Fruit fly (Drosophila melanogaster): ENCODE measurements around the gene GatC.

GatC gene

DNA sequence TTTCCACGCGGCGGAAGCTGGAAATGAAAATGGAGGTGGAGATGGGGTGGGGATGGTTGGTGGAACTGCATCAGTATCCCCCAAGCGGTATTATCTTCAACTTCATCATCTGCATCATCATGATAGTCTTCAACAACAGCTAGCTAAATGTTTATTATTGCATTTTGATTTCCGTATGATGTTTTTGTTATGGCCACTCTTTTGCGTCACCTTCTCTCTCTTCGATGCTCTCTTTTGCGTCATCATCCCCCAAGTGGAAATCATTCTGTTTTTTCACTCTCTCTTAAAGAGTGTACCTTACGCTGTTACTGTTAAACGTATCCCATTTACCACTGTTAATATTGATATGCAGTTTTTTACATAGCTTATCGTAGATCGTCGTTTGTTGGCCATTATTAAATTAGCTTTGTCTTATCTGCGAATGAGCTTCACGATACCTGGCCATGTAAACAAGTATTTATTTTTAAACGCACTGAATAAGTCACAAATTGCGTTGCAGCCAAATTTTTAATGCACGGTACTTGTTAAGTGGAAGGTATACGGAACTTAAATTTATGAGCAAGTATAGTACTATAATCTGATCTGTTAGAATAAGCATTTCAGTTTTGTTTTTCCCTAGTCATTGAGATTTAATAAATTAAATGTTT is 45.2 kb upstream of the GatC start:
- 0 out of 4 replicates have a peak, but pooled peaks have one; percentile 59 for TF ChIP-seq chinmo (GFP tag; IDR thresholded peaks at IDR 0.05; ENCODE audit: partially characterized antibody)
- no peak for TF ChIP-seq br (optimal IDR thresholded peaks at IDR 0.05)
- TF ChIP-seq bbx (GFP tag; IDR thresholded peaks at IDR 0.05; ENCODE audit: partially characterized antibody), result 0 out of 2 replicates have a peak, but pooled peaks have one; percentile 15
- no peak for TF ChIP-seq Dbx (GFP tag; IDR thresholded peaks at IDR 0.05)
- TF ChIP-seq mirr (GFP tag; optimal IDR thresholded peaks at IDR 0.05), result no peak
- no peak for TF ChIP-seq bcd (GFP tag; optimal IDR thresholded peaks at IDR 0.05)
- peak in 1 of 2 experiments; percentile 3 for TF ChIP-seq Pdp1 (GFP tag; optimal IDR thresholded peaks at IDR 0.05)
- TF ChIP-seq CG17568 (GFP tag; optimal IDR thresholded peaks at IDR 0.05), result no peak
- TF ChIP-seq CG6689 (GFP tag; IDR thresholded peaks at IDR 0.05), result peak; percentile 19; the same call in 1 of the 2 replicates
- 0 out of 4 replicates have a peak, but pooled peaks have one; percentile 25 for TF ChIP-seq Dll (GFP tag; IDR thresholded peaks at IDR 0.05; ENCODE audit: partially characterized antibody)
- TF ChIP-seq yki (optimal IDR thresholded peaks at IDR 0.05), result peak; percentile 25
- peak; percentile 47 for TF ChIP-seq corto (GFP tag; optimal IDR thresholded peaks at IDR 0.05)
- peak; percentile 35; the same call in 1 of the 2 replicates for TF ChIP-seq chm (GFP tag; IDR thresholded peaks at IDR 0.05)
- TF ChIP-seq abd-A (tag; optimal IDR thresholded peaks at IDR 0.05), result peak; percentile 9
- TF ChIP-seq ttk (GFP tag; IDR thresholded peaks at IDR 0.05), result 0 out of 2 replicates have a peak, but pooled peaks have one; percentile 16
- peak; percentile 95 for TF ChIP-seq CG3163 (GFP tag; optimal IDR thresholded peaks at IDR 0.05)
- peak in 1 of 2 experiments; percentile 34 for TF ChIP-seq eve (GFP tag; optimal IDR thresholded peaks at IDR 0.05)
- no peak for TF ChIP-seq CG7372 (GFP tag; IDR thresholded peaks at IDR 0.05)
- TF ChIP-seq Trl (optimal IDR thresholded peaks at IDR 0.05), result peak; percentile 87 to 90
- no peak for TF ChIP-seq Trl (GFP tag; optimal IDR thresholded peaks at IDR 0.05)
- TF ChIP-seq Eip74EF (GFP tag; optimal IDR thresholded peaks at IDR 0.05), result peak in 1 of 2 experiments; percentile 13
- peak; percentile 21 for TF ChIP-seq Vsx1 (GFP tag; optimal IDR thresholded peaks at IDR 0.05)

dm6 chr2L:13876698-13877097 is 43.8 kb upstream of the GatC start:
- TF ChIP-seq emc (GFP tag; optimal IDR thresholded peaks at IDR 0.05) (no peak), eve (GFP tag; optimal IDR thresholded peaks at IDR 0.05) (peak in 1 of 2 experiments; percentile 51), Stat92E (GFP tag; optimal IDR thresholded peaks at IDR 0.05) (no peak), phol (tag; optimal IDR thresholded peaks at IDR 0.05) (peak; percentile 65), Ravus (GFP tag; IDR thresholded peaks at IDR 0.05) (no peak), Nf-YC (tag; optimal IDR thresholded peaks at IDR 0.05) (no peak), onecut (GFP tag; IDR thresholded peaks at IDR 0.05) (no peak), fru (optimal IDR thresholded peaks at IDR 0.05) (no peak), jumu (GFP tag; optimal IDR thresholded peaks at IDR 0.05) (no peak), crp (GFP tag; optimal IDR thresholded peaks at IDR 0.05) (no peak), CG8478 (optimal IDR thresholded peaks at IDR 0.05) (no peak), Hr51 (GFP tag; optimal IDR thresholded peaks at IDR 0.05) (peak in 1 of 2 experiments; percentile 37), Xbp1 (GFP tag; optimal IDR thresholded peaks at IDR 0.05) (peak; percentile 25), CG14860 (GFP tag; IDR thresholded peaks at IDR 0.05; ENCODE audit: partially characterized antibody) (no peak), dan (GFP tag; IDR thresholded peaks at IDR 0.05) (no peak), odd (GFP tag; optimal IDR thresholded peaks at IDR 0.05) (no peak), oc (tag; optimal IDR thresholded peaks at IDR 0.05) (no peak), HLHmδ (GFP tag; optimal IDR thresholded peaks at IDR 0.05) (no peak), unpg (GFP tag; optimal IDR thresholded peaks at IDR 0.05) (peak; percentile 42), CG33557 (GFP tag; optimal IDR thresholded peaks at IDR 0.05) (peak; percentile 37), pnt (GFP tag; optimal IDR thresholded peaks at IDR 0.05) (no peak), H15 (GFP tag; IDR thresholded peaks at IDR 0.05) (no peak), CG11504 (tag; optimal IDR thresholded peaks at IDR 0.05) (peak; percentile 73), CG7556 (GFP tag; optimal IDR thresholded peaks at IDR 0.05) (peak; percentile 67), lab (GFP tag; optimal IDR thresholded peaks at IDR 0.05) (peak; percentile 18), CG18011 (GFP tag; optimal IDR thresholded peaks at IDR 0.05) (no peak), CG32767 (GFP tag; IDR thresholded peaks at IDR 0.05) (no peak), NfI (GFP tag; optimal IDR thresholded peaks at IDR 0.05) (no peak), B-H1 (GFP tag; IDR thresholded peaks at IDR 0.05) (no peak)
